Worm (Caenorhabditis elegans) whole organism, young adult: Measurements from ENCODE around the gene ZK1248.11.
"Not testable (repeated sequence)": the region's sequence is repeated elsewhere in the genome, so short reads cannot be mapped to it uniquely, and the experiment has no call there.

Experiments
- B0336.3 ChIP-seq: fragments of 200-800 bp; sonication (Bioruptor generic); IDR thresholded peaks from 2 replicates; pipeline ENCODE4 v1.3.6; 2022; ENCODE audit warnings: missing genetic modification characterization, missing compliant biosample characterization
- D2030.7 ChIP-seq: fragments of 200-800 bp; sonication (Bioruptor generic); IDR thresholded peaks from 2 replicates; pipeline ENCODE4 v1.3.6; 2022; ENCODE audit warnings: missing genetic modification reagents, missing genetic modification characterization, missing compliant biosample characterization
- F23B12.7 ChIP-seq: sonication (generic microtip); optimal IDR thresholded peaks from 2 replicates; lab custom pipeline; 2017; ENCODE audit warnings: missing genetic modification characterization, mild to moderate bottlenecking, missing compliant biosample characterization, antibody characterized with exemption, moderate library complexity; ENCODE audit not compliant: insufficient read depth
- F39B2.1 ChIP-seq: fragments of 200-800 bp; sonication (Bioruptor generic); IDR thresholded peaks from 2 replicates; pipeline ENCODE4 v1.3.6; 2022; ENCODE audit warnings: missing genetic modification reagents, missing genetic modification characterization, missing compliant biosample characterization
- F52B5.7 ChIP-seq: sonication (generic microtip); optimal IDR thresholded peaks from 2 replicates; lab custom pipeline; 2016; ENCODE audit warnings: mild to moderate bottlenecking, missing genetic modification characterization, missing compliant biosample characterization
- K11D2.4 ChIP-seq: fragments of 200-800 bp; sonication (Bioruptor generic); IDR thresholded peaks from 2 replicates; pipeline ENCODE4 v1.3.6; 2022; ENCODE audit warnings: missing genetic modification reagents, missing genetic modification characterization, missing compliant biosample characterization
- T07F8.4 ChIP-seq: sonication (generic microtip); optimal IDR thresholded peaks from 2 replicates; lab custom pipeline; 2016; ENCODE audit warnings: mild to moderate bottlenecking, missing genetic modification characterization, moderate library complexity, missing compliant biosample characterization
- T26A5.8 ChIP-seq: sonication (generic microtip); optimal IDR thresholded peaks from 2 replicates; lab custom pipeline; 2016; ENCODE audit warnings: missing genetic modification characterization, missing compliant biosample characterization
- Y56A3A.18 ChIP-seq: fragments of 200-800 bp; sonication (Bioruptor generic); IDR thresholded peaks from 2 replicates; pipeline ENCODE4 v1.3.6; 2022; ENCODE audit warnings: missing genetic modification reagents, missing genetic modification characterization, missing compliant biosample characterization
- akir-1 ChIP-seq: fragments of 200-800 bp; sonication (Bioruptor generic); optimal IDR thresholded peaks from 2 replicates; lab custom pipeline; 2018; ENCODE audit warnings: mild to moderate bottlenecking, missing genetic modification characterization, moderate library complexity, missing compliant biosample characterization
- ama-1 ChIP-seq, 3 experiments: fragments of 150-350 bp in 1 of 3; sonication (generic microtip) in 2 of 3; optimal IDR thresholded peaks; 2 replicates each; lab custom pipeline; 2014 to 2018; ENCODE audit warnings: missing biosample characterization in 2 of 3, missing genetic modification characterization in 2 of 3, missing genetic modification reagents in 2 of 3
- attf-5 ChIP-seq: fragments of 200-800 bp; sonication (Bioruptor generic); optimal IDR thresholded peaks from 2 replicates; lab custom pipeline; 2018; ENCODE audit warnings: mild to moderate bottlenecking, missing genetic modification characterization, missing compliant biosample characterization
- ceh-100 ChIP-seq: fragments of 200-800 bp; sonication (Bioruptor generic); IDR thresholded peaks from 2 replicates; pipeline ENCODE4 v1.3.6; 2022; ENCODE audit warnings: missing genetic modification reagents, missing genetic modification characterization, missing compliant biosample characterization
- dox-1 ChIP-seq: fragments of 200-800 bp; sonication (Bioruptor generic); IDR thresholded peaks from 2 replicates; pipeline ENCODE4 v1.3.6; 2022; ENCODE audit warnings: missing genetic modification reagents, missing genetic modification characterization, missing compliant biosample characterization
- efl-1 ChIP-seq: fragments of 150-350 bp; optimal IDR thresholded peaks from 2 replicates; lab custom pipeline; 2014; ENCODE audit warnings: missing biosample characterization, missing genetic modification reagents, missing genetic modification characterization
- egl-18 ChIP-seq: fragments of 200-800 bp; sonication (Bioruptor generic); IDR thresholded peaks from 2 replicates; pipeline ENCODE4 v1.3.6; 2022; ENCODE audit warnings: missing genetic modification reagents, missing genetic modification characterization, missing compliant biosample characterization
- ekl-4 ChIP-seq: fragments of 200-800 bp; sonication (Bioruptor generic); IDR thresholded peaks from 2 replicates; pipeline ENCODE4 v1.3.6; 2022; ENCODE audit warnings: missing genetic modification reagents, missing genetic modification characterization, missing compliant biosample characterization
- ets-4 ChIP-seq: fragments of 200-800 bp; sonication (Bioruptor generic); optimal IDR thresholded peaks from 2 replicates; lab custom pipeline; 2018; ENCODE audit warnings: mild to moderate bottlenecking, missing genetic modification characterization, missing compliant biosample characterization
- him-1 ChIP-seq: sonication (generic microtip); optimal IDR thresholded peaks from 2 replicates; lab custom pipeline; 2016; ENCODE audit warnings: missing genotype, missing genetic modification reagents, missing genetic modification characterization, missing compliant biosample characterization
- hlh-12 ChIP-seq: sonication (generic microtip); optimal IDR thresholded peaks from 2 replicates; lab custom pipeline; 2016; ENCODE audit warnings: missing genetic modification characterization, missing compliant biosample characterization
- hlh-26 ChIP-seq: fragments of 200-800 bp; sonication (Bioruptor generic); conservative IDR thresholded peaks from 2 replicates; pipeline ENCODE4 v1.3.6; 2022; ENCODE audit warnings: missing genetic modification reagents, missing genetic modification characterization, missing compliant biosample characterization
- hmg-1.2 ChIP-seq: fragments of 200-800 bp; sonication (Bioruptor generic); IDR thresholded peaks from 2 replicates; pipeline ENCODE4 v1.3.6; 2022; ENCODE audit warnings: missing genetic modification reagents, missing genetic modification characterization, missing compliant biosample characterization
- hrde-1 ChIP-seq: sonication (generic microtip); optimal IDR thresholded peaks from 2 replicates; lab custom pipeline; 2016; ENCODE audit warnings: missing genetic modification characterization, mild to moderate bottlenecking, missing compliant biosample characterization, moderate library complexity, missing genotype, missing genetic modification reagents, borderline replicate concordance
- let-607 ChIP-seq, 2 experiments: fragments of 200-800 bp in 1 of 2; sonication (Bioruptor generic) in 1 of 2; sonication (generic microtip) in 1 of 2; optimal IDR thresholded peaks; 2 replicates each; lab custom pipeline; 2016 to 2018; ENCODE audit warnings: mild to moderate bottlenecking in 2 of 2, missing compliant biosample characterization in 2 of 2, missing genetic modification characterization in 2 of 2, moderate library complexity in 2 of 2, missing genotype in 1 of 2
- lin-40 ChIP-seq: sonication (generic microtip); optimal IDR thresholded peaks from 2 replicates; lab custom pipeline; 2016; ENCODE audit warnings: missing genetic modification characterization, mild to moderate bottlenecking, missing compliant biosample characterization, missing genotype, missing genetic modification reagents
- lin-54 ChIP-seq: fragments of 200-800 bp; sonication (Bioruptor generic); optimal IDR thresholded peaks from 2 replicates; lab custom pipeline; 2018; ENCODE audit warnings: mild to moderate bottlenecking, missing genetic modification characterization, missing compliant biosample characterization
- lsl-1 ChIP-seq: fragments of 200-800 bp; sonication (Bioruptor generic); optimal IDR thresholded peaks from 2 replicates; lab custom pipeline; 2018; ENCODE audit warnings: mild to moderate bottlenecking, missing genetic modification characterization, moderate library complexity, missing compliant biosample characterization
- mcd-1 ChIP-seq: fragments of 200-800 bp; sonication (Bioruptor generic); IDR thresholded peaks from 2 replicates; pipeline ENCODE4 v1.3.6; 2022; ENCODE audit warnings: missing genetic modification reagents, missing genetic modification characterization, missing compliant biosample characterization
- mes-4 ChIP-seq: sonication (generic microtip); optimal IDR thresholded peaks from 2 replicates; lab custom pipeline; 2016; ENCODE audit warnings: missing genotype, missing genetic modification characterization, missing compliant biosample characterization
- nhr-179 ChIP-seq: sonication (generic microtip); optimal IDR thresholded peaks from 2 replicates; lab custom pipeline; 2016; ENCODE audit warnings: mild to moderate bottlenecking, missing genetic modification characterization, missing compliant biosample characterization
- nhr-80 ChIP-seq: sonication (generic microtip); optimal IDR thresholded peaks from 2 replicates; lab custom pipeline; 2016; ENCODE audit warnings: missing genetic modification characterization, missing compliant biosample characterization
- pbrm-1 ChIP-seq: fragments of 200-800 bp; sonication (Bioruptor generic); IDR thresholded peaks from 2 replicates; pipeline ENCODE4 v1.3.6; 2022; ENCODE audit warnings: missing genetic modification reagents, missing genetic modification characterization, missing compliant biosample characterization
- pha-4 ChIP-seq: fragments of 150-350 bp; sonication (generic microtip); optimal IDR thresholded peaks from 2 replicates; lab custom pipeline; 2014; ENCODE audit warnings: missing biosample characterization, missing genetic modification reagents, missing genetic modification characterization
- snpc-1.1 ChIP-seq: sonication (generic microtip); optimal IDR thresholded peaks from 2 replicates; lab custom pipeline; 2017; ENCODE audit warnings: missing genetic modification characterization, mild to moderate bottlenecking, missing compliant biosample characterization, antibody characterized with exemption, moderate library complexity, missing genotype, missing genetic modification reagents; ENCODE audit not compliant: insufficient read depth
- snpc-4 ChIP-seq, 5 experiments: fragments of 150-350 bp in 1 of 5; sonication (generic microtip) in 4 of 5; optimal IDR thresholded peaks; 2 replicates each; lab custom pipeline; 2014 to 2018; ENCODE audit warnings: missing genetic modification characterization in 5 of 5, missing biosample characterization in 3 of 5, antibody characterized with exemption in 2 of 5, mild to moderate bottlenecking in 2 of 5, missing compliant biosample characterization in 2 of 5, missing genotype in 2 of 5, moderate library complexity in 2 of 5, missing genetic modification reagents in 1 of 5
- sptf-2 ChIP-seq: fragments of 200-800 bp; sonication (Bioruptor generic); optimal IDR thresholded peaks from 2 replicates; lab custom pipeline; 2018; ENCODE audit warnings: mild to moderate bottlenecking, missing genetic modification characterization, missing compliant biosample characterization
- tbp1 ChIP-seq: fragments of 200-800 bp; sonication (Bioruptor generic); optimal IDR thresholded peaks from 2 replicates; lab custom pipeline; 2018; ENCODE audit warnings: mild to moderate bottlenecking, missing genetic modification characterization, missing compliant biosample characterization
- zfh-2 ChIP-seq: fragments of 200-800 bp; sonication (Bioruptor generic); conservative IDR thresholded peaks from 2 replicates; pipeline ENCODE4 v1.3.6; 2022; ENCODE audit warnings: missing genetic modification reagents, missing genetic modification characterization, missing compliant biosample characterization
- zim-3 ChIP-seq: sonication (generic microtip); optimal IDR thresholded peaks from 2 replicates; lab custom pipeline; 2017; ENCODE audit warnings: mild to moderate bottlenecking, missing genetic modification characterization, moderate library complexity, missing compliant biosample characterization
- ztf-3 ChIP-seq: fragments of 200-800 bp; sonication (Bioruptor generic); optimal IDR thresholded peaks from 2 replicates; lab custom pipeline; 2018; ENCODE audit warnings: mild to moderate bottlenecking, missing genetic modification characterization, missing compliant biosample characterization

The ZK1248.11 gene

ce11 chrII:5828486-5828885 lies at the start of gene ZK1248.11:
Gene ZK1248.11, minus strand, starts transcription at chrII:5828586.
- TF ChIP-seq mes-4 (tag; lab: Kevin White, UChicago) (no peak), ztf-3 (GFP tag; lab: Kevin White, UChicago) (no peak), lin-40 (no peak), ama-1 (optimal IDR thresholded peaks at IDR 0.05; lab: Kevin White, UChicago) (no peak), ama-1 (GFP tag; optimal IDR thresholded peaks at IDR 0.05; lab: Kevin White, UChicago) (no peak), efl-1 (GFP tag; lab: Kevin White, UChicago) (no peak), T07F8.4 (tag; lab: Kevin White, UChicago) (no peak), zim-3 (no peak), K11D2.4 (GFP tag; lab: Robert Waterston, UW) (no peak), akir-1 (GFP tag; lab: Kevin White, UChicago) (no peak), snpc-1.1 (no peak), F39B2.1 (GFP tag; lab: Robert Waterston, UW) (no peak), mcd-1 (GFP tag; lab: Robert Waterston, UW) (no peak), hlh-12 (tag; lab: Kevin White, UChicago) (no peak)

- not testable (repeated sequence) for TF ChIP-seq egl-18 (GFP tag; lab: Robert Waterston, UW); ets-4 (GFP tag; lab: Kevin White, UChicago); ekl-4
These were observed 48.1 kb upstream of the ZK1248.11 start, which contains the start of gene F55C12.2 for ce11 chrII:5876511-5876910. Gene F55C12.2, plus strand, starts transcription at chrII:5876811.

ce11 chrII:5876053-5876452 lies 47.7 kb upstream of the ZK1248.11 start, which contains the start of gene F55C12.6:
Gene F55C12.6, minus strand, starts transcription at chrII:5876153.
- TF ChIP-seq pbrm-1 (GFP tag; lab: Robert Waterston, UW) (no peak), him-1 (tag; lab: Kevin White, UChicago) (no peak), attf-5 (no peak), hlh-26 (no peak), Y56A3A.18 (GFP tag; lab: Robert Waterston, UW) (no peak), F52B5.7 (tag; lab: Kevin White, UChicago) (no peak), lin-40 (no peak), hrde-1 (tag; lab: Kevin White, UChicago) (no peak), T26A5.8 (no peak)
- TF ChIP-seq, all 124 proteins: peak for 0

- TF ChIP-seq mcd-1 (GFP tag; lab: Robert Waterston, UW) (no peak), pha-4 (tag; lab: Kevin White, UChicago) (peak; percentile 26)
These were observed 45.7 kb upstream of the ZK1248.11 start for ce11 chrII:5874130-5874529.

ce11 chrII:5873564-5874070 lies 45.2 kb upstream of the ZK1248.11 start, which contains the start of gene tex-2:
Gene tex-2, minus strand, starts transcription at chrII:5873614.
- peak; percentile 48 for TF ChIP-seq F23B12.7 (tag; lab: Kevin White, UChicago)
- no peak for TF ChIP-seq snpc-4 (GFP tag; optimal IDR thresholded peaks at IDR 0.05; lab: Kevin White, UChicago)
- TF ChIP-seq snpc-4 (tag; optimal IDR thresholded peaks at IDR 0.05; lab: Kevin White, UChicago), result peak in 1 of 4 experiments; percentile 51
- peak; percentile 39; the same call in 1 of the 2 replicates for TF ChIP-seq D2030.7 (GFP tag; lab: Robert Waterston, UW)
- TF ChIP-seq mcd-1 (GFP tag; lab: Robert Waterston, UW), result peak; percentile 85
- no peak for TF ChIP-seq B0336.3 (GFP tag; lab: Robert Waterston, UW)
- peak; percentile 47; the same call in 1 of the 2 replicates for TF ChIP-seq pbrm-1 (GFP tag; lab: Robert Waterston, UW)
- peak; percentile 15 for TF ChIP-seq lsl-1 (GFP tag; lab: Kevin White, UChicago)
- peak in 1 of 2 experiments; percentile 12 for TF ChIP-seq let-607 (tag; optimal IDR thresholded peaks at IDR 0.05; lab: Kevin White, UChicago)
- peak; percentile 33; the same call in 1 of the 2 replicates for TF ChIP-seq zfh-2 (GFP tag; lab: Robert Waterston, UW)
- TF ChIP-seq nhr-80 (tag; lab: Kevin White, UChicago), result peak; percentile 84
- TF ChIP-seq ama-1 (optimal IDR thresholded peaks at IDR 0.05; lab: Kevin White, UChicago), result no peak
- no peak for TF ChIP-seq ama-1 (GFP tag; optimal IDR thresholded peaks at IDR 0.05; lab: Kevin White, UChicago)
- TF ChIP-seq lin-54 (GFP tag; lab: Kevin White, UChicago), result peak; percentile 20
- peak; percentile 11 for TF ChIP-seq tbp1
- TF ChIP-seq ceh-100 (GFP tag; lab: Robert Waterston, UW), result peak; percentile 94
- peak; percentile 70 for TF ChIP-seq dox-1 (GFP tag; lab: Robert Waterston, UW)
- no peak for TF ChIP-seq nhr-179
- TF ChIP-seq sptf-2 (GFP tag; lab: Kevin White, UChicago), result no peak
- TF ChIP-seq hmg-1.2 (GFP tag; lab: Robert Waterston, UW), result peak; percentile 70; the same call in 1 of the 2 replicates
